Fruit fly (Drosophila melanogaster): Measurements from ENCODE around the gene M1BP.

The M1BP gene

DNA sequence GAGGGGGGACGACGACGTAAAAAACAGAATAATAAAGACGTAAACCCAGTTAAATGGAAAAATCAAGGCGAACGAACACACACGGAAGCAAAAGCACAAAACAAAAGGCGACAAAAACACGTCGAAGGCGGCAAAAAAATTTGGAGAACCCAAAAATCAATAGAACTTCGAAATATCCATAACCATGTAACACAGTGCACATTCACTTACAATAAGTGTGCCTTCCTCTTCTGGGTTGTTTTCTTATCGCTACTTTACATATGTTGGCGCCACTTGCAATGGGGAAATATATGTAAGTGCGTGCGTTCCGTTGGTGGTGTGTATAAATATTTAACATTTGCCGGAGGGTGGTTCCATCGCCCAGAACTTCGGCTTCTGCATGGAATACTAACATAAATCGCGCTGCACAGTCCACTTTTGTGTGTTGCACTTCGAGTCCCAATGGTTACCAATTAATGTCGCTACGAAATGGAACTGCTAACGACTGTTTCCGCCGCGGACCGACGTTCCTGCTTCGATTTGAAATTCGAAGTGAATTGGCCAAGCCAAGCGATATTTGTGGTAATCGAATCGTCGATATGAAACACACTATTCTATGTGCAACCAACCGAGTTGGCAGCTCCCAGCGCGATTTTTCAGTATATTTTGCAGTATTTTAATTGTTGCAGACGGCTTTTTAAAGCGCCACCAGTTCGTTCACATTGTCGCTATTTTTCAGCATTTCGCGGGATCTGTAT, 15.8 kb upstream of the M1BP start, which contains the start of the genes CG9801 and Nasp (continued):
- peak; percentile 84 for TF ChIP-seq bbx (GFP tag; IDR thresholded peaks at IDR 0.05; ENCODE audit: partially characterized antibody)
- TF ChIP-seq CG2712 (tag; optimal IDR thresholded peaks at IDR 0.05): peak; percentile 46
- peak; percentile 65; the same call in 2 of the 3 replicates for TF ChIP-seq CG11560 (tag; IDR thresholded peaks at IDR 0.05)
- no peak for TF ChIP-seq al (GFP tag; IDR thresholded peaks at IDR 0.05)
- TF ChIP-seq nmo (GFP tag; optimal IDR thresholded peaks at IDR 0.05): peak; percentile 75
- TF ChIP-seq CG9817 (tag; optimal IDR thresholded peaks at IDR 0.05): peak; percentile 11
- 0 out of 3 replicates have a peak, but pooled peaks have one; percentile 15 for TF ChIP-seq gce (GFP tag; IDR thresholded peaks at IDR 0.05)
- peak; percentile 63; the same call in 1 of the 2 replicates for TF ChIP-seq ato (GFP tag; IDR thresholded peaks at IDR 0.05; ENCODE audit: partially characterized antibody)
- no peak for TF ChIP-seq Hey (tag; optimal IDR thresholded peaks at IDR 0.05)
- TF ChIP-seq sd (tag; optimal IDR thresholded peaks at IDR 0.05): peak; percentile 56
- no peak for TF ChIP-seq PHDP (tag; optimal IDR thresholded peaks at IDR 0.05)
- peak; percentile 59 for TF ChIP-seq CG17186 (GFP tag; optimal IDR thresholded peaks at IDR 0.05)
- peak; percentile 25; the same call in 1 of the 2 replicates for TF ChIP-seq lmd (GFP tag; IDR thresholded peaks at IDR 0.05)
- TF ChIP-seq bcd (GFP tag; optimal IDR thresholded peaks at IDR 0.05): peak; percentile 28
- TF ChIP-seq Antp (GFP tag; optimal IDR thresholded peaks at IDR 0.05): peak; percentile 50
- peak; percentile 54 for TF ChIP-seq zen (tag; optimal IDR thresholded peaks at IDR 0.05)
- TF ChIP-seq hkb (optimal IDR thresholded peaks at IDR 0.05): no peak
- TF ChIP-seq hkb (GFP tag; IDR thresholded peaks at IDR 0.05): peak; percentile 24; the same call in 1 of the 2 replicates

- TF ChIP-seq sc (optimal IDR thresholded peaks at IDR 0.05) (no peak), sc (GFP tag; optimal IDR thresholded peaks at IDR 0.05) (peak; percentile 41), Dip2 (GFP tag; IDR thresholded peaks at IDR 0.05) (no peak), HLH54F (GFP tag; optimal IDR thresholded peaks at IDR 0.05) (no peak), BtbVII (GFP tag; optimal IDR thresholded peaks at IDR 0.05) (no peak), maf-S (GFP tag; optimal IDR thresholded peaks at IDR 0.05) (no peak), tgo (GFP tag; IDR thresholded peaks at IDR 0.05) (peak; percentile 60), Ets97D (GFP tag; optimal IDR thresholded peaks at IDR 0.05) (no peak), Sin3A (optimal IDR thresholded peaks at IDR 0.05) (no peak), Dll (GFP tag; IDR thresholded peaks at IDR 0.05; ENCODE audit: partially characterized antibody) (no peak), CG10979 (tag; optimal IDR thresholded peaks at IDR 0.05) (peak; percentile 76), bigmax (GFP tag; optimal IDR thresholded peaks at IDR 0.05) (no peak), TFAM (GFP tag; optimal IDR thresholded peaks at IDR 0.05) (no peak), Dad (GFP tag; optimal IDR thresholded peaks at IDR 0.05) (no peak), Hmr (GFP tag; optimal IDR thresholded peaks at IDR 0.05) (no peak), CG17385 (GFP tag; optimal IDR thresholded peaks at IDR 0.05) (peak; percentile 64), gfzf (GFP tag; optimal IDR thresholded peaks at IDR 0.05) (no peak), CG10565 (GFP tag; optimal IDR thresholded peaks at IDR 0.05) (no peak), vfl (GFP tag; optimal IDR thresholded peaks at IDR 0.05) (no peak), CG6813 (GFP tag; optimal IDR thresholded peaks at IDR 0.05) (peak; percentile 45), CG9609 (GFP tag; optimal IDR thresholded peaks at IDR 0.05) (no peak), nmo (GFP tag; optimal IDR thresholded peaks at IDR 0.05) (peak; percentile 70), eyg (GFP tag; optimal IDR thresholded peaks at IDR 0.05) (no peak), CG10366 (GFP tag; IDR thresholded peaks at IDR 0.05) (0 out of 2 replicates have a peak, but pooled peaks have one; percentile 21), gcm (GFP tag; optimal IDR thresholded peaks at IDR 0.05) (peak; percentile 53), CG13894 (tag; optimal IDR thresholded peaks at IDR 0.05) (no peak), Sry-β (GFP tag; optimal IDR thresholded peaks at IDR 0.05) (no peak), CG11093 (GFP tag; IDR thresholded peaks at IDR 0.05) (peak; percentile 54; the same call in 2 of the 3 replicates), CG12744 (GFP tag; optimal IDR thresholded peaks at IDR 0.05) (no peak), zf30C (GFP tag; optimal IDR thresholded peaks at IDR 0.05) (peak; percentile 24), cg (GFP tag; optimal IDR thresholded peaks at IDR 0.05) (no peak), CG30403 (GFP tag; optimal IDR thresholded peaks at IDR 0.05) (peak; percentile 71)
Observed at dm6 chr3R:8746354-8746753, 14.9 kb upstream of the M1BP start.

All from whole organism, embryonic.